Worm (Caenorhabditis elegans) whole organism, mixed stage, embryonic: ENCODE measurements around the gene tbc-6.

Experiments
- flh-1 ChIP-seq: fragments of 200-800 bp; sonication (Bioruptor generic); optimal IDR thresholded peaks from 2 replicates; lab custom pipeline; 2018; ENCODE audit warnings: mild to moderate bottlenecking, missing genetic modification characterization, moderate library complexity, missing compliant biosample characterization
- nhr-237 ChIP-seq: fragments of 150-350 bp; optimal IDR thresholded peaks from 2 replicates; lab custom pipeline; 2014; ENCODE audit warnings: missing biosample characterization, missing genetic modification characterization
- snpc-4 ChIP-seq: fragments of 150-350 bp; optimal IDR thresholded peaks from 2 replicates; lab custom pipeline; 2014; ENCODE audit warnings: missing biosample characterization, missing genetic modification characterization
- unc-62 ChIP-seq: fragments of 150-350 bp; optimal IDR thresholded peaks from 2 replicates; lab custom pipeline; 2014; ENCODE audit warnings: missing biosample characterization, missing genetic modification reagents, missing genetic modification characterization
- ztf-11 ChIP-seq: fragments of 150-350 bp; optimal IDR thresholded peaks from 2 replicates; lab custom pipeline; 2014; ENCODE audit warnings: missing biosample characterization, missing genetic modification characterization

DNA sequence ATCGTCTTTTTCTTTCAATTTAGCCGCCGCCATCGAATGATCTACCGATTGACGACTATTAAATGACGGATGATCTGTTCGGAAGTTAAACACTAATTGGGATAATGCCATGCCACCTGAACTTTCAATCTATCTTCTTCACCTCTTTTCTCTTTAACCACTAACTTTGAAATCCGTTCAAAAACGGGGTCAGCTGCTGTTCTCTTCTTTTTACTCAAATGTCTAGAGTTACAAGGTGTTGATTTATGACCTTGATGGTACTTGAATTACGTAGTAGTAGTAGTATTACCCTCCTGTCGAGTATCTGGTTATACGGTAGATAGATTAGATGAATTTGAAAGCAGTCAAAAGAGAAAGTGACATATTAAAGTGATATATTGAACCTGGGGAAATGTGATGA is 26.8 kb upstream of the tbc-6 start:
- no peak for TF ChIP-seq nhr-237 (tag; lab: Kevin White, UChicago)
- no peak for TF ChIP-seq snpc-4 (tag; lab: Kevin White, UChicago)
- peak; percentile 56 for TF ChIP-seq unc-62
- no peak for TF ChIP-seq ztf-11
- no peak for TF ChIP-seq flh-1 (GFP tag; lab: Kevin White, UChicago)
